Fruit fly (Drosophila melanogaster): Measurements from ENCODE around the gene CG9525.
A peak's percentile ranks its signal among the peaks of the same experiment; 100 is the strongest.

Gene CG9525

DNA sequence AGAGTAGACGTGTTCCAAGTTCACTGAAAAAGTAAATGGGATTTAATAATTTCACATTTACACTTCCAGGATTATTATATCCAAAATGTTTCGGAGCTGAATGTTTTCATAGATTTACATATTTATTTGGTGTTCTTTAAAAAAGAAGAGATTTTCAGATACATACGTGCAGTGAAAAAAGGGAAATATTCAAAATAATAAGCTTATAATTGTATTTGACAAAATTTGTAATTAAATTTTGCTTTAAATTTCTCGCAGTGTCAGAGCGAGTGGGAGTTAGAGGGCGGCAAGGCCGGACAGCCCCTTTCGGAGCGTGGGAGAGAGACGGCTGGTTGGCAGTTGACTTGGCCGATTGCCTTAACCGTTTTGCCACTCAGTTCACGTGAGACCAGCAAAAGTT, 25.2 kb downstream of the CG9525 start, which contains the start of gene Tsp29Fb (continued):
- TF ChIP-seq CG16815 (GFP tag; optimal IDR thresholded peaks at IDR 0.05) (peak; percentile 40), Neu2 (GFP tag; optimal IDR thresholded peaks at IDR 0.05; ENCODE audit: borderline replicate concordance) (no peak), CG7556 (GFP tag; optimal IDR thresholded peaks at IDR 0.05) (peak; percentile 84), CG12659 (GFP tag; optimal IDR thresholded peaks at IDR 0.05) (peak; percentile 86), CG5953 (GFP tag; IDR thresholded peaks at IDR 0.05) (peak; percentile 47; the same call in 1 of the 2 replicates), CG6765 (GFP tag; optimal IDR thresholded peaks at IDR 0.05) (peak; percentile 79), CG17612 (GFP tag; IDR thresholded peaks at IDR 0.05) (no peak), Ssrp (tag; optimal IDR thresholded peaks at IDR 0.05) (peak; percentile 67), wdn (GFP tag; IDR thresholded peaks at IDR 0.05) (no peak), CG9876 (GFP tag; optimal IDR thresholded peaks at IDR 0.05) (no peak), HLH4C (GFP tag; IDR thresholded peaks at IDR 0.05; ENCODE audit: partially characterized antibody) (no peak), jigr1 (GFP tag; IDR thresholded peaks at IDR 0.05) (0 out of 3 replicates have a peak, but pooled peaks have one; percentile 11), CG14710 (tag; optimal IDR thresholded peaks at IDR 0.05) (peak; percentile 23), az2 (GFP tag; optimal IDR thresholded peaks at IDR 0.05) (peak; percentile 21), MESR4 (GFP tag; optimal IDR thresholded peaks at IDR 0.05) (no peak), Dad (GFP tag; optimal IDR thresholded peaks at IDR 0.05) (peak; percentile 20), CG34376 (GFP tag; optimal IDR thresholded peaks at IDR 0.05) (no peak), fu2 (GFP tag; optimal IDR thresholded peaks at IDR 0.05) (peak; percentile 57), her (GFP tag; optimal IDR thresholded peaks at IDR 0.05) (peak; percentile 39), CG12236 (GFP tag; optimal IDR thresholded peaks at IDR 0.05) (no peak), CG8478 (optimal IDR thresholded peaks at IDR 0.05) (no peak), CG18599 (GFP tag; optimal IDR thresholded peaks at IDR 0.05) (peak; percentile 92), Hr51 (GFP tag; optimal IDR thresholded peaks at IDR 0.05) (peak in 1 of 2 experiments; percentile 90), sd (tag; optimal IDR thresholded peaks at IDR 0.05) (peak; percentile 13), dmrt11E (tag; optimal IDR thresholded peaks at IDR 0.05) (no peak), Hey (tag; optimal IDR thresholded peaks at IDR 0.05) (no peak), unpg (GFP tag; optimal IDR thresholded peaks at IDR 0.05) (peak; percentile 79), pzg (GFP tag; optimal IDR thresholded peaks at IDR 0.05) (no peak), Spps (tag; optimal IDR thresholded peaks at IDR 0.05) (no peak), CG2678 (tag; optimal IDR thresholded peaks at IDR 0.05) (peak; percentile 92), CG9609 (GFP tag; optimal IDR thresholded peaks at IDR 0.05) (peak; percentile 12), Dek (tag; optimal IDR thresholded peaks at IDR 0.05) (peak; percentile 86), Adf1 (GFP tag; IDR thresholded peaks at IDR 0.05) (peak; percentile 50; the same call in 1 of the 2 replicates), mam (GFP tag; optimal IDR thresholded peaks at IDR 0.05) (peak; percentile 61), CG9932 (GFP tag; IDR thresholded peaks at IDR 0.05) (peak; percentile 72), CG2202 (tag; optimal IDR thresholded peaks at IDR 0.05) (no peak), cwo (GFP tag; optimal IDR thresholded peaks at IDR 0.05) (peak; percentile 84), CG42726 (GFP tag; IDR thresholded peaks at IDR 0.05; ENCODE audit: partially characterized antibody) (no peak), CG11723 (GFP tag; optimal IDR thresholded peaks at IDR 0.05) (peak; percentile 33), crol (GFP tag; IDR thresholded peaks at IDR 0.05) (no peak), tgo (GFP tag; IDR thresholded peaks at IDR 0.05) (peak; percentile 80), CG1233 (GFP tag; optimal IDR thresholded peaks at IDR 0.05) (peak; percentile 66), NfI (GFP tag; optimal IDR thresholded peaks at IDR 0.05) (peak; percentile 73), seq (GFP tag; IDR thresholded peaks at IDR 0.05) (peak; percentile 54; the same call in 1 of the 2 replicates), CG10274 (GFP tag; optimal IDR thresholded peaks at IDR 0.05) (peak; percentile 11), sqz (GFP tag; optimal IDR thresholded peaks at IDR 0.05) (no peak), fd3F (GFP tag; optimal IDR thresholded peaks at IDR 0.05) (peak; percentile 78), Hand (GFP tag; optimal IDR thresholded peaks at IDR 0.05) (peak; percentile 75), NFAT (GFP tag; IDR thresholded peaks at IDR 0.05) (no peak; the same call in 1 of the 2 replicates), lmd (GFP tag; IDR thresholded peaks at IDR 0.05) (peak; percentile 75)

Measured in whole organism, embryonic.